Fruit fly (Drosophila melanogaster): ENCODE measurements around the gene mtgo.

mtgo gene

dm6 chr2L:16689800-16690618 lies 145.2 kb downstream of the mtgo start (continued):
- TF ChIP-seq Side (GFP tag; optimal IDR thresholded peaks at IDR 0.05) (no peak), ci (GFP tag; IDR thresholded peaks at IDR 0.05) (no peak), CG10274 (GFP tag; optimal IDR thresholded peaks at IDR 0.05) (no peak), CG2678 (tag; optimal IDR thresholded peaks at IDR 0.05) (no peak), Nf-YB (GFP tag; optimal IDR thresholded peaks at IDR 0.05) (peak; percentile 39), fd102C (GFP tag; optimal IDR thresholded peaks at IDR 0.05) (no peak), D (optimal IDR thresholded peaks at IDR 0.05) (no peak), D (GFP tag; optimal IDR thresholded peaks at IDR 0.05) (no peak), az2 (GFP tag; optimal IDR thresholded peaks at IDR 0.05) (peak; percentile 30), CG13424 (tag; optimal IDR thresholded peaks at IDR 0.05) (peak; percentile 30), Vsx1 (GFP tag; optimal IDR thresholded peaks at IDR 0.05) (no peak), br (optimal IDR thresholded peaks at IDR 0.05) (no peak), CG8478 (optimal IDR thresholded peaks at IDR 0.05) (no peak), jigr1 (GFP tag; IDR thresholded peaks at IDR 0.05) (no peak), Bteb2 (GFP tag; optimal IDR thresholded peaks at IDR 0.05) (no peak), CG14860 (GFP tag; IDR thresholded peaks at IDR 0.05; ENCODE audit: partially characterized antibody) (no peak), Dad (GFP tag; optimal IDR thresholded peaks at IDR 0.05) (no peak), gsb (GFP tag; IDR thresholded peaks at IDR 0.05) (no peak), CG14441 (GFP tag; IDR thresholded peaks at IDR 0.05) (no peak), ato (GFP tag; IDR thresholded peaks at IDR 0.05; ENCODE audit: partially characterized antibody) (no peak), Hr78 (GFP tag; optimal IDR thresholded peaks at IDR 0.05) (no peak), lab (GFP tag; optimal IDR thresholded peaks at IDR 0.05) (peak; percentile 27), grau (tag; optimal IDR thresholded peaks at IDR 0.05) (peak; percentile 41), CG12744 (GFP tag; optimal IDR thresholded peaks at IDR 0.05) (no peak), Ets65A (GFP tag) (peak; percentile 63), CG1647 (GFP tag; optimal IDR thresholded peaks at IDR 0.05) (no peak), exex (tag; optimal IDR thresholded peaks at IDR 0.05) (no peak), trem (tag; optimal IDR thresholded peaks at IDR 0.05) (no peak), CG4854 (GFP tag; optimal IDR thresholded peaks at IDR 0.05) (peak; percentile 14), gce (GFP tag; IDR thresholded peaks at IDR 0.05) (no peak), lov (optimal IDR thresholded peaks at IDR 0.05) (no peak), lov (GFP tag; IDR thresholded peaks at IDR 0.05) (no peak), gro (GFP tag; optimal IDR thresholded peaks at IDR 0.05) (no peak), dan (GFP tag; IDR thresholded peaks at IDR 0.05) (no peak), HLH54F (GFP tag; optimal IDR thresholded peaks at IDR 0.05) (no peak), tll (GFP tag; optimal IDR thresholded peaks at IDR 0.05) (no peak), pum (GFP tag; optimal IDR thresholded peaks at IDR 0.05) (no peak), CG42726 (GFP tag; IDR thresholded peaks at IDR 0.05; ENCODE audit: partially characterized antibody) (no peak), Bdp1 (GFP tag; optimal IDR thresholded peaks at IDR 0.05) (no peak), CG32532 (GFP tag; IDR thresholded peaks at IDR 0.05) (no peak), caup (GFP tag; optimal IDR thresholded peaks at IDR 0.05; ENCODE audit: severe bottlenecking) (no peak), Hr3 (GFP tag; optimal IDR thresholded peaks at IDR 0.05) (no peak), CoRest (tag; optimal IDR thresholded peaks at IDR 0.05) (peak; percentile 45), CG4617 (GFP tag; optimal IDR thresholded peaks at IDR 0.05; ENCODE audit: borderline replicate concordance) (no peak), sens (GFP tag) (peak; percentile 90), bab2 (GFP tag; optimal IDR thresholded peaks at IDR 0.05) (peak; percentile 26), ind (GFP tag; optimal IDR thresholded peaks at IDR 0.05) (no peak), CG3838 (GFP tag; optimal IDR thresholded peaks at IDR 0.05) (no peak), CG6272 (GFP tag; IDR thresholded peaks at IDR 0.05) (no peak), Oaz (GFP tag; IDR thresholded peaks at IDR 0.05) (no peak), Spps (tag; optimal IDR thresholded peaks at IDR 0.05) (no peak)

Measured in whole organism, embryonic.